Fruit fly (Drosophila melanogaster): ENCODE results near the gene CG3592.

Gene CG3592

dm6 chrX:2947545-2948072 is 12.7 kb downstream of the CG3592 start, which contains the start of gene CG3603:
TSS of gene CG3603 (plus strand) at chrX:2948034.
- no peak for TF ChIP-seq CG1792 (GFP tag; optimal IDR thresholded peaks at IDR 0.05)
- no peak for TF ChIP-seq gcm2 (GFP tag; optimal IDR thresholded peaks at IDR 0.05)
- peak; percentile 40 for TF ChIP-seq Meics (GFP tag; optimal IDR thresholded peaks at IDR 0.05)
- peak; percentile 69 for TF ChIP-seq CG13296 (GFP tag; optimal IDR thresholded peaks at IDR 0.05)
- no peak for TF ChIP-seq ab (GFP tag; optimal IDR thresholded peaks at IDR 0.05)
- 0 out of 3 replicates have a peak, but pooled peaks have one; percentile 21 for TF ChIP-seq so (GFP tag; IDR thresholded peaks at IDR 0.05)
- no peak for TF ChIP-seq luna (GFP tag; optimal IDR thresholded peaks at IDR 0.05)
- TF ChIP-seq ATbp (GFP tag; optimal IDR thresholded peaks at IDR 0.05) = peak; percentile 14
- no peak for TF ChIP-seq HmgD (GFP tag; optimal IDR thresholded peaks at IDR 0.05)
- peak; percentile 28; the same call in 1 of the 2 replicates for TF ChIP-seq CG31441 (GFP tag; IDR thresholded peaks at IDR 0.05)
- TF ChIP-seq CTCF (GFP tag; optimal IDR thresholded peaks at IDR 0.05) = peak; percentile 70
- TF ChIP-seq Awh (GFP tag; IDR thresholded peaks at IDR 0.05) = no peak
- no peak for TF ChIP-seq vnd (GFP tag; IDR thresholded peaks at IDR 0.05; ENCODE audit: partially characterized antibody)
- TF ChIP-seq HLHmδ (GFP tag; optimal IDR thresholded peaks at IDR 0.05) = no peak
- no peak for TF ChIP-seq Trl (optimal IDR thresholded peaks at IDR 0.05)
- TF ChIP-seq Trl (GFP tag; optimal IDR thresholded peaks at IDR 0.05) = no peak
- TF ChIP-seq CG13287 (GFP tag; IDR thresholded peaks at IDR 0.05; ENCODE audit: partially characterized antibody) = peak; percentile 47
- no peak for TF ChIP-seq NFAT (GFP tag; IDR thresholded peaks at IDR 0.05)
- TF ChIP-seq CG11695 (GFP tag; IDR thresholded peaks at IDR 0.05) = no peak
- TF ChIP-seq Nf-YB (GFP tag; optimal IDR thresholded peaks at IDR 0.05) = peak; percentile 67
- TF ChIP-seq Asciz (GFP tag; optimal IDR thresholded peaks at IDR 0.05) = peak; percentile 25
- TF ChIP-seq Ets97D (GFP tag; optimal IDR thresholded peaks at IDR 0.05) = peak; percentile 58
- no peak for TF ChIP-seq CG8388 (GFP tag; optimal IDR thresholded peaks at IDR 0.05)
- TF ChIP-seq MESR4 (GFP tag; optimal IDR thresholded peaks at IDR 0.05) = no peak
- no peak for TF ChIP-seq Optix (GFP tag; IDR thresholded peaks at IDR 0.05)
- TF ChIP-seq Fer3 (tag; optimal IDR thresholded peaks at IDR 0.05) = peak; percentile 1
- no peak for TF ChIP-seq CG10321 (GFP tag; IDR thresholded peaks at IDR 0.05)
- TF ChIP-seq dpn (GFP tag; optimal IDR thresholded peaks at IDR 0.05) = no peak
- TF ChIP-seq Sin3A (optimal IDR thresholded peaks at IDR 0.05) = no peak
- peak; percentile 56 for TF ChIP-seq HHEX (GFP tag; optimal IDR thresholded peaks at IDR 0.05)
- no peak for TF ChIP-seq Bdp1 (GFP tag; optimal IDR thresholded peaks at IDR 0.05)
- peak; percentile 64 for TF ChIP-seq NfI (GFP tag; optimal IDR thresholded peaks at IDR 0.05)
- TF ChIP-seq CG6813 (GFP tag; optimal IDR thresholded peaks at IDR 0.05) = peak; percentile 37
- no peak for TF ChIP-seq CG9437 (GFP tag; optimal IDR thresholded peaks at IDR 0.05)
- TF ChIP-seq Dad (GFP tag; optimal IDR thresholded peaks at IDR 0.05) = no peak
- peak; percentile 17 for TF ChIP-seq CG9727 (GFP tag; optimal IDR thresholded peaks at IDR 0.05)
- TF ChIP-seq CG16779 (GFP tag; IDR thresholded peaks at IDR 0.05) = no peak
- TF ChIP-seq al (GFP tag; IDR thresholded peaks at IDR 0.05) = no peak
- TF ChIP-seq Tbp (GFP tag; optimal IDR thresholded peaks at IDR 0.05) = no peak
- TF ChIP-seq hbn (GFP tag; IDR thresholded peaks at IDR 0.05; ENCODE audit: partially characterized antibody) = no peak
- no peak for TF ChIP-seq HLH54F (GFP tag; optimal IDR thresholded peaks at IDR 0.05)
- TF ChIP-seq D (optimal IDR thresholded peaks at IDR 0.05) = no peak
- no peak for TF ChIP-seq D (GFP tag; optimal IDR thresholded peaks at IDR 0.05)
- TF ChIP-seq bsh (GFP tag; optimal IDR thresholded peaks at IDR 0.05) = peak in 1 of 2 experiments; percentile 71
- TF ChIP-seq otp (GFP tag; IDR thresholded peaks at IDR 0.05) = no peak
- no peak for TF ChIP-seq CG34422 (GFP tag; IDR thresholded peaks at IDR 0.05)
- TF ChIP-seq CG17359 (tag; optimal IDR thresholded peaks at IDR 0.05) = peak; percentile 76
- TF ChIP-seq gcm (GFP tag; optimal IDR thresholded peaks at IDR 0.05) = no peak
- peak; percentile 10 for TF ChIP-seq CG6854 (GFP tag; optimal IDR thresholded peaks at IDR 0.05)
- TF ChIP-seq abd-A (tag; optimal IDR thresholded peaks at IDR 0.05) = no peak
- TF ChIP-seq CG12219 (GFP tag; optimal IDR thresholded peaks at IDR 0.05) = no peak
- TF ChIP-seq CG7357 (GFP tag; IDR thresholded peaks at IDR 0.05) = no peak
